Worm (Caenorhabditis elegans): ENCODE data around the gene C28C12.12.

C28C12.12 gene

DNA sequence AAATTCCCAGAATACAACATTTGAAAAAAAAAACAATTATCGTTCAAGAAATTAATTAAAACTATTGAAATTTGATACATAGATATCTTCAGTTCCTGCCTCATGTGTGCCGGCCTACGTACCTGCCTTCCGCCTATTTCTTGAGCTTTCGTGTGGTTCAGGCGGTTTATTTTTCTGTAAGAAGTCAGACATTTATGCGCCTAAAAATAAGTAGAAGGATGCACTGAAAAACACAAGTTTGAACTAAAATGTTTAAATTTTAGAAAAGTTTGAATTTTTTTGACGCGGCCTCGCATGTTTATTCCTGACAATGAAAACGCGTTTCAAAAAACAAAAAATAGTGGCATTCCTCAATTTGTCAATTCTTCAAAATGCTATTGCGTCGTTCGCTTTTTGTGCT, 22.4 kb downstream of the C28C12.12 start, which contains the start of gene C28C12.11:
C28C12.11 (plus strand) TSS at position 301 of the 400 bp plus-strand sequence.
- TF ChIP-seq tab-1 (GFP tag; IDR thresholded peaks at IDR 0.05) (no peak), ztf-29 (GFP tag; IDR thresholded peaks at IDR 0.05) (no peak), ztf-23 (GFP tag; IDR thresholded peaks at IDR 0.05) (no peak), flt-1 (GFP tag; IDR thresholded peaks at IDR 0.05) (no peak), T22C8.4 (GFP tag; IDR thresholded peaks at IDR 0.05) (no peak), cog-1 (tag; optimal IDR thresholded peaks at IDR 0.05) (no peak), klf-2 (GFP tag; conservative IDR thresholded peaks at IDR 0.05) (no peak), ref-1 (GFP tag; conservative IDR thresholded peaks at IDR 0.05) (no peak), med-1 (GFP tag; optimal IDR thresholded peaks at IDR 0.05; ENCODE audit: insufficient read depth) (no peak)

DNA sequence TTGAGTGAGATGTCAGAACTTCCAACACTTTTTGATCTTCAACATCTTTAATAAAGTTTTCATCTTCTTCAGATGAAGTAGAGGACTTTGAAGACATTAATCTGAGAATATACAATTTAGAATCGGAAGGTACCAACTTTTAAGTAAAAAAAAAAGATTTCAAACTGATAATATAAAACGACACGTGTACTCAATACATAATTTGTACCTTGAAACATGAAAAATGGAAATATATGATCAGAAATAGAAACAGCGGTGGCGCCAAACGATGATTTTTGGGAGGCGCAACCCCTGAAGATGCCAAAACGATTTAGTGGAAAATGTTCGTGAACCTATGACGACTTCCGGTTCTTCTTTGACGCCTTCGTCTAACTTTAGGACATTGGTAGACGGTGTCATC, 23.7 kb downstream of the C28C12.12 start, which contains the start of gene oat-1:
oat-1 (minus strand) TSS at position 101 of the 400 bp plus-strand sequence.
- no peak for TF ChIP-seq ref-1 (GFP tag; conservative IDR thresholded peaks at IDR 0.05)
- TF ChIP-seq cog-1 (tag; optimal IDR thresholded peaks at IDR 0.05), result no peak
- TF ChIP-seq med-1 (GFP tag; optimal IDR thresholded peaks at IDR 0.05; ENCODE audit: insufficient read depth), result no peak
- no peak for TF ChIP-seq klf-2 (GFP tag; conservative IDR thresholded peaks at IDR 0.05)
- TF ChIP-seq T22C8.4 (GFP tag; IDR thresholded peaks at IDR 0.05), result no peak
- TF ChIP-seq ztf-23 (GFP tag; IDR thresholded peaks at IDR 0.05), result no peak
- TF ChIP-seq ztf-29 (GFP tag; IDR thresholded peaks at IDR 0.05), result no peak
- TF ChIP-seq tab-1 (GFP tag; IDR thresholded peaks at IDR 0.05), result no peak
- no peak for TF ChIP-seq flt-1 (GFP tag; IDR thresholded peaks at IDR 0.05)

DNA sequence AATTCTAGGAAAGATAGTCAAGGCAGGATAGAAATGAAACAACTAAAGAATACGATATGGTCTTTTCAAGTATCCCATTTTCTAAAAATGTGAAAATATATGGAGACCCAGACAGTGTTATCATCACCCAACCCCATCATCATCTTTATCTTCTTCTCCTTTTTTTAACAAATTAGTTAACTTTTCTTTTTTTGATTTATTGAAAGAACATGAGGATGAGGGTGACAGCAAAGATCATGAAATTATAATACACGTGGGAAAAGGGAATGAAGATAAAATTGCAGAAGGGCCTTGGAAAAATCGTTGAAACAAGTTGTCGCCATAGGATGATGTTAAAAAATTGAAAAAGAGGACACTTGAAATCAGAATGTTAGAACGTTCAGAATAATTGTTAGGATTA, 32.0 kb downstream of the C28C12.12 start:
- TF ChIP-seq flt-1 (GFP tag; IDR thresholded peaks at IDR 0.05) (no peak), tab-1 (GFP tag; IDR thresholded peaks at IDR 0.05) (no peak), ztf-29 (GFP tag; IDR thresholded peaks at IDR 0.05) (no peak), T22C8.4 (GFP tag; IDR thresholded peaks at IDR 0.05) (no peak), ref-1 (GFP tag; conservative IDR thresholded peaks at IDR 0.05) (no peak)

DNA sequence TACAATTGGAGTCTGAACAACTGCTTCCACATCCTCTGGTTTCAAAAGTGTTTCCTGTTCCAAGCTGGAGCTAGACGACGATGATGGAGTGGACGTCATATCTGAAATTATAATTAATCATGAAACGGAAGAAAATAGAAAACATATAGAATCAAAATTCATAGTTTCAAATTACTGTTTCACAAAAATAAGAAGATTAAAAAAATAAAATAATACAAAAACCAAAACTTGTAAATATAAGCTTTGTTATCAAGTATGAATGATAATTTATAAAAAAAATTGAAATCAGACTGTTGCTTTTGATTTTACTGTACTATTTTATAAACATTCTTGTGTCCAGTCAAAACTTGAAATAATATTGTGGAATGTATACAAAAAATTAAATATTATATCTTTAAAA, 32.4 kb downstream of the C28C12.12 start, which contains the start of gene str-176:
str-176 (minus strand) TSS at position 101 of the 400 bp plus-strand sequence.
- no peak for TF ChIP-seq T22C8.4 (GFP tag; IDR thresholded peaks at IDR 0.05)
- no peak for TF ChIP-seq med-1 (GFP tag; optimal IDR thresholded peaks at IDR 0.05; ENCODE audit: insufficient read depth)
- TF ChIP-seq cog-1 (tag; optimal IDR thresholded peaks at IDR 0.05), result no peak

DNA sequence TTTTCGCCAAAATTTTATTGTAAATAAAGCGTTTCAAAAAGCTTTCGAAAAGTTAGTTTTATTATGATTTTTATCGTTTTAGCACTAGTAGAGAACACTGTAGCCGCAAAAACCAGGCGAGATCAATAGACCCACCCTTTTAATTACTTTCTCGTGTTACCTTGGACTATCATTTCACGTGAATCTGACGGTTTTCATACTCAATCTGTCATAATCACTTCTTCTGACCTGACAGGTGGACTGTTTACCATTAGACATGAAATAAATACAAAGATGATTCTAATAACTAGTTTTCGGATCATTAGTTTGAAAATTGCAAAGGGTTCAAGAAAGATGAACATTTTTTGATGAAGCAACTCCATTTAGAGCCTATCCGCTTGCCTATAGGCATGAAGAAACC, 33.1 kb downstream of the C28C12.12 start:
- TF ChIP-seq ref-1 (GFP tag; conservative IDR thresholded peaks at IDR 0.05), result no peak
- TF ChIP-seq ztf-29 (GFP tag; IDR thresholded peaks at IDR 0.05), result no peak
- TF ChIP-seq cog-1 (tag; optimal IDR thresholded peaks at IDR 0.05), result no peak
- TF ChIP-seq flt-1 (GFP tag; IDR thresholded peaks at IDR 0.05), result no peak
- no peak for TF ChIP-seq med-1 (GFP tag; optimal IDR thresholded peaks at IDR 0.05; ENCODE audit: insufficient read depth)
- TF ChIP-seq T22C8.4 (GFP tag; IDR thresholded peaks at IDR 0.05), result no peak
- no peak for TF ChIP-seq ztf-23 (GFP tag; IDR thresholded peaks at IDR 0.05)
- TF ChIP-seq tab-1 (GFP tag; IDR thresholded peaks at IDR 0.05), result no peak
- no peak for TF ChIP-seq klf-2 (GFP tag; conservative IDR thresholded peaks at IDR 0.05)

DNA sequence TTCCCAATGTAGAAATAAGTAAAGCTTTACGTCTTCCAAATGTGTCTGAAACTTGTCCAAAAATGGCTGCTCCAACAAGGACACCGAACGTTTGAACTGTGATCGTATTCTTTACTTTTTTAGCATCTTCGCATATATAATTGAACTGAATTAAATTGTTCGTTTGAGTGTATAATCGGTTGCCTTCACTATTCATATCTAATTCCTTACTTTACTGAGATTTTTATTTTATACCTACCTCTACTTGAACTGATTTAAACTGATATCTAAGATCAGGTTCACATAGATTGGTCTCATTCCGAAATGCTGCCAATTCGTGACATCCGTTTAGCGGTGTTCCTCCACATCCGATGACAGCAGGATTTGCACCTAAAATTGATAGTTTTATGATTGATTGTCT, 33.8 kb downstream of the C28C12.12 start:
- no peak for TF ChIP-seq tab-1 (GFP tag; IDR thresholded peaks at IDR 0.05)
- no peak for TF ChIP-seq T22C8.4 (GFP tag; IDR thresholded peaks at IDR 0.05)
- TF ChIP-seq med-1 (GFP tag; optimal IDR thresholded peaks at IDR 0.05; ENCODE audit: insufficient read depth), result no peak
- no peak for TF ChIP-seq cog-1 (tag; optimal IDR thresholded peaks at IDR 0.05)
- no peak for TF ChIP-seq flt-1 (GFP tag; IDR thresholded peaks at IDR 0.05)
- no peak for TF ChIP-seq ztf-23 (GFP tag; IDR thresholded peaks at IDR 0.05)
- TF ChIP-seq ref-1 (GFP tag; conservative IDR thresholded peaks at IDR 0.05), result no peak

DNA sequence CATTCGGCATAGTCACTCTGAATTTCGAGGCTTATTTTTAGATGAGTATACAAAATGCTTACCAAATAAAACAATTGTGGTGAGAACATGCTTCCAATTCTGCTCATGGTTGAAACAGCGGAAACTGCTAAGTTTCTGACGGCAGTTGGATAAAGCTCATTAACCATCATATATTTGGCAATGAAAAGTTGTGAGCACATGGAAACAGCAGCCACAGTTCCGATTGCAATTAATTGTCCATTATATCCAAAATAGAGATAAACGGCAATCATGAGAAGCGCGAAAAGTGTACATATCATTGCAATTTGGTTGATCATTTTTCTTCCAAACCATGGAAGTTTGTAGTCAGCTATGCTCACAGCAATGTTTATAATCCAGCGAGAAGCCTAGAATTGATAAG, 35.0 kb downstream of the C28C12.12 start:
- TF ChIP-seq tab-1 (GFP tag; IDR thresholded peaks at IDR 0.05), result no peak
- TF ChIP-seq med-1 (GFP tag; optimal IDR thresholded peaks at IDR 0.05; ENCODE audit: insufficient read depth), result no peak
- TF ChIP-seq cog-1 (tag; optimal IDR thresholded peaks at IDR 0.05), result no peak
- TF ChIP-seq flt-1 (GFP tag; IDR thresholded peaks at IDR 0.05), result no peak
- no peak for TF ChIP-seq ref-1 (GFP tag; conservative IDR thresholded peaks at IDR 0.05)
- TF ChIP-seq klf-2 (GFP tag; conservative IDR thresholded peaks at IDR 0.05), result no peak
- TF ChIP-seq ztf-23 (GFP tag; IDR thresholded peaks at IDR 0.05), result no peak
- no peak for TF ChIP-seq T22C8.4 (GFP tag; IDR thresholded peaks at IDR 0.05)
- no peak for TF ChIP-seq ztf-29 (GFP tag; IDR thresholded peaks at IDR 0.05)

DNA sequence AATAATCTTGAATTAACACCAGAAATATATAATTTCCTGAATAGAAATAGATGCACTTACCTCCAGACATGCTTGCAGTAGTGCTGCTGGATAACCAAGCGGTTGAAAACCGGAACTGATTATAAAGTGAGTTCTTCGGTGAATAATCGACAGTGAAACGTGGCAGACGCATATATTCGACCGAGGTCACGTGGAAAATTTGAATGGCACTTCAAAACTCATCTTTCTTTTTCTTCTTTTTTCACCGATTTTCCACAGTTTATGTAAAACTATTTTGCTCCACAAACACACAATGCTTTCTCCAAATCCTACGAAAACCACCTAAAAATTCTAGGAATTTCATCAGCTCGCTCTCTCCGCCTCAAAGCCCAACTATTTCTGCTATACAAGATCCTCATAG, 36.0 kb downstream of the C28C12.12 start, which contains the start of gene ant-1.4:
ant-1.4 (minus strand) TSS at position 101 of the 400 bp plus-strand sequence.
- TF ChIP-seq klf-2 (GFP tag; conservative IDR thresholded peaks at IDR 0.05) (no peak), cog-1 (tag; optimal IDR thresholded peaks at IDR 0.05) (no peak), ztf-29 (GFP tag; IDR thresholded peaks at IDR 0.05) (no peak), T22C8.4 (GFP tag; IDR thresholded peaks at IDR 0.05) (no peak)

DNA sequence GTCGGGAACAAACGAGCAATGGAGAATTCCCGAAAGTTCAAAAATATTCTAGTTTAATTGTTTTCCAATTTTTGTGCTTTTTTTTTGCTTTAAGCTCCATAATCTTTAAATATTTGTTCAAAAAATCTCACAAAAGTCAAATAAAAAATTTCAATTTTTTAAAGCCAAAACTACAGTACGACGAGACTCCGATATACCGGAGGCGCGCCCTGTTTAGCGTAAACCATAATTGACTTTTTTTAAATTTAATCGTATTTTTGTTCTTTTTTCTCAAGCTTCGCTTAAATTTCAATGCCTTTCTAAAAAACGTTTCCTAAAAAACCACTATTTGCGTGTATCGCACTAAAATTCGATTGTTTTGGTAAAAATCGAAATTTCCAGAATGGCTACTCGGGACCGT, 39.3 kb downstream of the C28C12.12 start, which contains the start of gene syx-4:
syx-4 (plus strand) TSS at position 382 of the 400 bp plus-strand sequence.
- no peak for TF ChIP-seq cog-1 (tag; optimal IDR thresholded peaks at IDR 0.05)
- TF ChIP-seq med-1 (GFP tag; optimal IDR thresholded peaks at IDR 0.05; ENCODE audit: insufficient read depth), result no peak
- TF ChIP-seq T22C8.4 (GFP tag; IDR thresholded peaks at IDR 0.05), result no peak
- TF ChIP-seq tab-1 (GFP tag; IDR thresholded peaks at IDR 0.05), result no peak
- no peak for TF ChIP-seq ztf-29 (GFP tag; IDR thresholded peaks at IDR 0.05)
- TF ChIP-seq ref-1 (GFP tag; conservative IDR thresholded peaks at IDR 0.05), result no peak
- no peak for TF ChIP-seq flt-1 (GFP tag; IDR thresholded peaks at IDR 0.05)
- TF ChIP-seq klf-2 (GFP tag; conservative IDR thresholded peaks at IDR 0.05), result no peak
- no peak for TF ChIP-seq ztf-23 (GFP tag; IDR thresholded peaks at IDR 0.05)

DNA sequence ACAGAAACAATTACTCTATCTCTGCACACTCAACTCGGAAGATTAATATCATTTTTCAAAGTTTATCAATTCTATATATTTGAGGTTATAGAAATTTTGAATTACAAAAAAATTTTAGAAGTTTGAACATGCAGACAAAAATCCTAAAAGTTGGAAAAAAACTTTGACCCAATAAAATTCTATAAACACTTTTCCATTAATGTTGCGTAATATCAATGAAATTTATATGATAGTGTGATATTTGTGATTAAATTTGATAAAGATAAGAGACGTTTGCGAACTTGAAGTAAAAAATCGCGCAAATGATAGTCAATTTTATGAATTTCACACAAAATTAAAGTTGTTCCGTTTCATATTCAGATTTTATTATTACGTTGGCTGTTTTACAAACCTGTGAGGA, 42.1 kb downstream of the C28C12.12 start:
- TF ChIP-seq ref-1 (GFP tag; conservative IDR thresholded peaks at IDR 0.05) (no peak), tab-1 (GFP tag; IDR thresholded peaks at IDR 0.05) (no peak), klf-2 (GFP tag; conservative IDR thresholded peaks at IDR 0.05) (no peak), ztf-29 (GFP tag; IDR thresholded peaks at IDR 0.05) (no peak), T22C8.4 (GFP tag; IDR thresholded peaks at IDR 0.05) (no peak), flt-1 (GFP tag; IDR thresholded peaks at IDR 0.05) (no peak), ztf-23 (GFP tag; IDR thresholded peaks at IDR 0.05) (no peak), cog-1 (tag; optimal IDR thresholded peaks at IDR 0.05) (no peak), med-1 (GFP tag; optimal IDR thresholded peaks at IDR 0.05; ENCODE audit: insufficient read depth) (no peak)
